Fruit fly (Drosophila melanogaster): ENCODE measurements around the gene Pdp1.
A peak's percentile ranks its signal among the peaks of the same experiment; 100 is the strongest.

Gene Pdp1

dm6 chr3L:7875606-7876366 lies 8.6 kb upstream of the Pdp1 start (continued):
- TF ChIP-seq ci (GFP tag; IDR thresholded peaks at IDR 0.05) (no peak), lilli (GFP tag; optimal IDR thresholded peaks at IDR 0.05) (peak; percentile 56), bowl (GFP tag; IDR thresholded peaks at IDR 0.05) (no peak), fu2 (GFP tag; optimal IDR thresholded peaks at IDR 0.05) (no peak), CG12155 (GFP tag; optimal IDR thresholded peaks at IDR 0.05) (no peak), z (GFP tag; IDR thresholded peaks at IDR 0.05) (no peak), NC2α (GFP tag; optimal IDR thresholded peaks at IDR 0.05) (no peak), CG18476 (GFP tag; optimal IDR thresholded peaks at IDR 0.05) (peak; percentile 40), CG1792 (GFP tag; optimal IDR thresholded peaks at IDR 0.05) (no peak), CG4820 (GFP tag; optimal IDR thresholded peaks at IDR 0.05) (peak; percentile 46), pros (GFP tag; optimal IDR thresholded peaks at IDR 0.05) (no peak), CG2712 (tag; optimal IDR thresholded peaks at IDR 0.05) (peak; percentile 63), MBD-R2 (GFP tag; IDR thresholded peaks at IDR 0.05) (no peak), tll (GFP tag; optimal IDR thresholded peaks at IDR 0.05) (no peak), sqz (GFP tag; optimal IDR thresholded peaks at IDR 0.05) (peak; percentile 38), vvl (GFP tag; IDR thresholded peaks at IDR 0.05) (no peak), luna (GFP tag; optimal IDR thresholded peaks at IDR 0.05) (no peak), CG17385 (GFP tag; optimal IDR thresholded peaks at IDR 0.05) (no peak), Nf-YC (tag; optimal IDR thresholded peaks at IDR 0.05) (peak; percentile 20), phol (tag; optimal IDR thresholded peaks at IDR 0.05) (peak; percentile 67), CG13624 (GFP tag; optimal IDR thresholded peaks at IDR 0.05) (no peak), CG34376 (GFP tag; optimal IDR thresholded peaks at IDR 0.05) (peak; percentile 16), CG11504 (tag; optimal IDR thresholded peaks at IDR 0.05) (peak; percentile 73), vnd (GFP tag; IDR thresholded peaks at IDR 0.05; ENCODE audit: partially characterized antibody) (no peak), CG12104 (GFP tag; optimal IDR thresholded peaks at IDR 0.05) (no peak), CG32767 (GFP tag; IDR thresholded peaks at IDR 0.05) (no peak), CG8944 (GFP tag; optimal IDR thresholded peaks at IDR 0.05) (no peak), NFAT (GFP tag; IDR thresholded peaks at IDR 0.05) (no peak), Abd-B (GFP tag; optimal IDR thresholded peaks at IDR 0.05) (no peak), CG18011 (GFP tag; optimal IDR thresholded peaks at IDR 0.05) (no peak), Ssrp (tag; optimal IDR thresholded peaks at IDR 0.05) (peak; percentile 61), Dip3 (GFP tag; optimal IDR thresholded peaks at IDR 0.05) (no peak), CG3726 (GFP tag; IDR thresholded peaks at IDR 0.05) (no peak), Asciz (GFP tag; optimal IDR thresholded peaks at IDR 0.05) (peak; percentile 56), CG6683 (GFP tag; optimal IDR thresholded peaks at IDR 0.05) (no peak), kay (GFP tag; optimal IDR thresholded peaks at IDR 0.05) (no peak), Lim3 (GFP tag; IDR thresholded peaks at IDR 0.05) (no peak), CG17829 (tag; optimal IDR thresholded peaks at IDR 0.05) (peak; percentile 53), CG4730 (GFP tag; IDR thresholded peaks at IDR 0.05) (no peak), aop (GFP tag; IDR thresholded peaks at IDR 0.05) (no peak), prd (optimal IDR thresholded peaks at IDR 0.05) (no peak), prd (GFP tag; IDR thresholded peaks at IDR 0.05) (peak; percentile 59; the same call in 1 of the 3 replicates), ewg (GFP tag; optimal IDR thresholded peaks at IDR 0.05) (peak; percentile 48), lbe (GFP tag; optimal IDR thresholded peaks at IDR 0.05) (no peak), CG2678 (tag; optimal IDR thresholded peaks at IDR 0.05) (peak; percentile 76), CG10366 (GFP tag; IDR thresholded peaks at IDR 0.05) (no peak; the same call in 1 of the 2 replicates), Oli (tag; optimal IDR thresholded peaks at IDR 0.05) (peak; percentile 47), maf-S (GFP tag; optimal IDR thresholded peaks at IDR 0.05) (no peak), usp (GFP tag; optimal IDR thresholded peaks at IDR 0.05) (no peak), gfzf (GFP tag; optimal IDR thresholded peaks at IDR 0.05) (no peak), Ravus (GFP tag; IDR thresholded peaks at IDR 0.05) (no peak)
